Worm (Caenorhabditis elegans) whole organism, L2 larva: ENCODE results near the gene atz-1.
A peak's percentile ranks its signal among the peaks of the same experiment; 100 is the strongest.

ENCODE experiments used
- C34F6.9 ChIP-seq: fragments of 150-350 bp; optimal IDR thresholded peaks from 2 replicates; lab custom pipeline; 2014; ENCODE audit warnings: missing biosample characterization, missing genetic modification characterization
- F13H6.1 ChIP-seq: sonication (generic microtip); optimal IDR thresholded peaks from 2 replicates; lab custom pipeline; 2016; ENCODE audit warnings: missing genetic modification characterization, missing compliant biosample characterization
- Y55F3AM.14 ChIP-seq: fragments of 200-800 bp; sonication (Bioruptor generic); optimal IDR thresholded peaks from 2 replicates; lab custom pipeline; 2018; ENCODE audit warnings: mild to moderate bottlenecking, missing genetic modification characterization, missing compliant biosample characterization
- ZK546.5 ChIP-seq: sonication (generic microtip); optimal IDR thresholded peaks from 2 replicates; lab custom pipeline; 2017; ENCODE audit warnings: missing biosample characterization, missing genetic modification characterization
- alr-1 ChIP-seq: fragments of 150-350 bp; optimal IDR thresholded peaks from 2 replicates; lab custom pipeline; 2014; ENCODE audit warnings: missing biosample characterization, missing genetic modification characterization
- aly-2 ChIP-seq: fragments of 150-350 bp; optimal IDR thresholded peaks from 2 replicates; lab custom pipeline; 2014; ENCODE audit warnings: missing biosample characterization, missing genetic modification characterization
- ama-1 ChIP-seq: fragments of 150-350 bp; optimal IDR thresholded peaks from 2 replicates; lab custom pipeline; 2018; ENCODE audit warnings: inconsistent platforms
- blmp-1 ChIP-seq: sonication (generic microtip); optimal IDR thresholded peaks from 2 replicates; lab custom pipeline; 2017; ENCODE audit warnings: missing genetic modification characterization, mild to moderate bottlenecking, missing compliant biosample characterization, antibody characterized with exemption, moderate library complexity; ENCODE audit not compliant: insufficient read depth
- ceh-16 ChIP-seq: fragments of 150-350 bp; optimal IDR thresholded peaks from 2 replicates; lab custom pipeline; 2014; ENCODE audit warnings: missing biosample characterization, missing genetic modification characterization
- ceh-82 ChIP-seq: fragments of 150-350 bp; optimal IDR thresholded peaks from 2 replicates; lab custom pipeline; 2014; ENCODE audit warnings: missing biosample characterization, missing genetic modification characterization
- crh-2 ChIP-seq: sonication (generic microtip); optimal IDR thresholded peaks from 2 replicates; lab custom pipeline; 2017; ENCODE audit warnings: missing biosample characterization, missing genetic modification characterization
- dmd-4 ChIP-seq: sonication (generic microtip); optimal IDR thresholded peaks from 2 replicates; lab custom pipeline; 2017; ENCODE audit warnings: missing biosample characterization, missing genetic modification characterization
- egl-27 ChIP-seq: sonication (generic microtip); optimal IDR thresholded peaks from 3 replicates; lab custom pipeline; 2017; ENCODE audit warnings: missing biosample characterization, missing genetic modification reagents, missing genetic modification characterization
- elt-1 ChIP-seq: fragments of 150-350 bp; optimal IDR thresholded peaks from 2 replicates; lab custom pipeline; 2014; ENCODE audit warnings: missing biosample characterization, missing genetic modification characterization
- fos-1 ChIP-seq: fragments of 150-350 bp; optimal IDR thresholded peaks from 2 replicates; lab custom pipeline; 2014; ENCODE audit warnings: missing biosample characterization, missing genetic modification characterization
- gmeb-1 ChIP-seq: fragments of 150-350 bp; optimal IDR thresholded peaks from 2 replicates; lab custom pipeline; 2014; ENCODE audit warnings: missing biosample characterization, missing genetic modification characterization
- lin-11 ChIP-seq: fragments of 150-350 bp; sonication (generic microtip); optimal IDR thresholded peaks from 2 replicates; lab custom pipeline; 2014; ENCODE audit warnings: missing biosample characterization, missing genetic modification characterization, inconsistent platforms, mixed read lengths
- lin-13 ChIP-seq: fragments of 150-350 bp; optimal IDR thresholded peaks from 2 replicates; lab custom pipeline; 2014; ENCODE audit warnings: missing biosample characterization, missing genetic modification reagents, missing genetic modification characterization
- lsy-2 ChIP-seq, 2 experiments: fragments of 150-350 bp in 1 of 2; sonication (generic microtip) in 1 of 2; optimal IDR thresholded peaks; 2 replicates each; lab custom pipeline; 2014 to 2017; ENCODE audit warnings: missing biosample characterization in 2 of 2, missing genetic modification characterization in 2 of 2
- mab-5 ChIP-seq: fragments of 150-350 bp; optimal IDR thresholded peaks from 2 replicates; lab custom pipeline; 2014; ENCODE audit warnings: missing biosample characterization, missing genetic modification characterization
- mbf-1 ChIP-seq: sonication (generic microtip); optimal IDR thresholded peaks from 2 replicates; lab custom pipeline; 2017; ENCODE audit warnings: missing biosample characterization, missing genetic modification characterization
- mdl-1 ChIP-seq, 2 experiments: fragments of 150-350 bp in 1 of 2; sonication (generic microtip) in 1 of 2; optimal IDR thresholded peaks; 2 replicates each; lab custom pipeline; 2017; ENCODE audit warnings: missing biosample characterization in 2 of 2, missing genetic modification characterization in 2 of 2
- nhr-11 ChIP-seq: fragments of 150-350 bp; optimal IDR thresholded peaks from 2 replicates; lab custom pipeline; 2014; ENCODE audit warnings: missing biosample characterization, missing genetic modification characterization
- nhr-12 ChIP-seq: fragments of 150-350 bp; optimal IDR thresholded peaks from 2 replicates; lab custom pipeline; 2014; ENCODE audit warnings: missing biosample characterization, missing genetic modification characterization
- nhr-129 ChIP-seq: fragments of 150-350 bp; optimal IDR thresholded peaks from 2 replicates; lab custom pipeline; 2014; ENCODE audit warnings: missing biosample characterization, missing genetic modification characterization
- nhr-23 ChIP-seq: fragments of 150-350 bp; optimal IDR thresholded peaks from 2 replicates; lab custom pipeline; 2014; ENCODE audit warnings: missing biosample characterization, missing genetic modification reagents, missing genetic modification characterization
- nhr-25 ChIP-seq: fragments of 150-350 bp; sonication (generic microtip); optimal IDR thresholded peaks from 3 replicates; lab custom pipeline; 2014; ENCODE audit warnings: missing biosample characterization, missing genetic modification characterization
- nhr-6 ChIP-seq: fragments of 150-350 bp; optimal IDR thresholded peaks from 2 replicates; lab custom pipeline; 2014; ENCODE audit warnings: missing biosample characterization, missing genetic modification characterization
- nhr-77 ChIP-seq: fragments of 150-350 bp; optimal IDR thresholded peaks from 2 replicates; lab custom pipeline; 2014; ENCODE audit warnings: missing biosample characterization, missing genetic modification characterization
- sem-4 ChIP-seq: fragments of 150-350 bp; optimal IDR thresholded peaks from 2 replicates; lab custom pipeline; 2014; ENCODE audit warnings: missing biosample characterization, missing genetic modification reagents, missing genetic modification characterization
- skn-1 ChIP-seq: sonication (generic microtip); optimal IDR thresholded peaks from 2 replicates; lab custom pipeline; 2017; ENCODE audit warnings: missing biosample characterization, missing genetic modification characterization
- sma-3 ChIP-seq: sonication (generic microtip); optimal IDR thresholded peaks from 2 replicates; lab custom pipeline; 2016; ENCODE audit warnings: missing genetic modification reagents, missing genetic modification characterization, missing compliant biosample characterization
- sma-9 ChIP-seq, 2 experiments: fragments of 150-350 bp in 1 of 2; sonication (generic microtip) in 1 of 2; optimal IDR thresholded peaks; 2 replicates each; lab custom pipeline; 2014 to 2016; ENCODE audit warnings: missing genetic modification characterization in 2 of 2, mild to moderate bottlenecking in 1 of 2, missing biosample characterization in 1 of 2, missing compliant biosample characterization in 1 of 2, missing genetic modification reagents in 1 of 2, moderate library complexity in 1 of 2
- snpc-4 ChIP-seq: fragments of 150-350 bp; optimal IDR thresholded peaks from 2 replicates; lab custom pipeline; 2014; ENCODE audit warnings: missing biosample characterization, missing genetic modification characterization
- unc-39 ChIP-seq: fragments of 150-350 bp; optimal IDR thresholded peaks from 2 replicates; lab custom pipeline; 2014; ENCODE audit warnings: missing biosample characterization, missing genetic modification characterization
- unc-55 ChIP-seq: fragments of 150-350 bp; sonication (generic microtip); optimal IDR thresholded peaks from 3 replicates; lab custom pipeline; 2014; ENCODE audit warnings: missing biosample characterization, missing genetic modification reagents, missing genetic modification characterization
- zag-1 ChIP-seq: fragments of 150-350 bp; optimal IDR thresholded peaks from 2 replicates; lab custom pipeline; 2014; ENCODE audit warnings: missing biosample characterization, missing genetic modification characterization
- ztf-1 ChIP-seq: fragments of 200-800 bp; sonication (Bioruptor generic); conservative IDR thresholded peaks from 2 replicates; pipeline ENCODE4 v1.3.6; 2022; ENCODE audit warnings: missing genetic modification characterization, missing compliant biosample characterization
- ztf-4 ChIP-seq: fragments of 150-350 bp; optimal IDR thresholded peaks from 2 replicates; lab custom pipeline; 2014; ENCODE audit warnings: missing biosample characterization, missing genetic modification characterization

Gene atz-1

DNA sequence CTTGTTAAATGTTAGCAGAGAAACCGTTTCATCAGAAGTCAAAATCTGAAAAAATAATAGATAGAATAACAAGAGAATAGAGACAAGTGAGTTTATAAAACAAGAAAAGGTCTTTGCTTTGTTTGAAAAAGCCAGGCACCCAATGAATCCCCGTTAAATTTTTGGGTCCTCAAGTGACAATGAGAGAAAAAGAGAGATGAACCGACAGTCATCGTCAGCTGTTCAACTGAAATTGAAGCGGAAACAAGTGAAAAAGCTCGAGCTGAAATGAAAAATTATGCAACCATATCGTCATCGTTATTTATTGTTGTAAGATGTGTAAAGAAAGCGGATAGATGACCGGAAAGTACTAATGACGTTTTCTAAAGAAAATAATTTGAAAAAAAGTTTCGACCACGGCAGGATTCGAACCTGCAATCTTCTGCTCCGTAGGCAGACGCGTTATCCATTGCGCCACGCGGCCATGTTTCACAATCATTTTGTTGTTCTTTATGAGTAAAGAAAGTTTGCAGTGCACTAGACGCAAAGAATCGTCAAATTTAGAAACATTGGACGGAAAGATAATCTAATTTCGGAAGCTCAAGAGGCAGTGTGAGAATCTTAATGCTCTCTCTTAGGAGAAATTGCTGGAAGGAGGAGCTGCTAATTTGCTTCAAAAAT is 41.7 kb upstream of the atz-1 start, which contains the start of gene F08G5.3:
Gene F08G5.3 (minus strand): TSS at position 51 of the 660 bp plus-strand sequence.
- no peak for TF ChIP-seq snpc-4 (tag; lab: Kevin White, UChicago)
- peak; percentile 35 for TF ChIP-seq C34F6.9 (tag; lab: Kevin White, UChicago)
- TF ChIP-seq nhr-25 (tag; lab: Kevin White, UChicago) = no peak
- no peak for TF ChIP-seq unc-39
- TF ChIP-seq dmd-4 (tag; lab: Kevin White, UChicago) = no peak
- TF ChIP-seq ceh-16 = no peak
- TF ChIP-seq ztf-4 (tag; lab: Kevin White, UChicago) = no peak
- no peak for TF ChIP-seq alr-1 (tag; lab: Kevin White, UChicago)
- TF ChIP-seq mbf-1 = no peak
- TF ChIP-seq nhr-12 (tag; lab: Kevin White, UChicago) = no peak
- peak; percentile 8 for TF ChIP-seq sma-3 (GFP tag; lab: Kevin White, UChicago)
- no peak for TF ChIP-seq ztf-1 (GFP tag; lab: Robert Waterston, UW)
- no peak for TF ChIP-seq mdl-1 (tag; optimal IDR thresholded peaks at IDR 0.05; lab: Kevin White, UChicago)
- no peak for TF ChIP-seq skn-1
- TF ChIP-seq gmeb-1 = peak; percentile 36
- peak; percentile 35 for TF ChIP-seq Y55F3AM.14 (GFP tag; lab: Kevin White, UChicago)
- no peak for TF ChIP-seq nhr-77 (tag; lab: Kevin White, UChicago)
- TF ChIP-seq nhr-23 (tag; lab: Kevin White, UChicago) = no peak
- peak; percentile 19 for TF ChIP-seq lin-11 (tag; lab: Kevin White, UChicago)
- TF ChIP-seq F13H6.1 (tag; lab: Kevin White, UChicago) = peak; percentile 42
- TF ChIP-seq unc-55 (GFP tag; lab: Kevin White, UChicago) = peak; percentile 51
- no peak for TF ChIP-seq nhr-11 (tag; lab: Kevin White, UChicago)
- peak; percentile 13 to 58 for TF ChIP-seq lsy-2 (tag; optimal IDR thresholded peaks at IDR 0.05; lab: Kevin White, UChicago)
- TF ChIP-seq blmp-1 (tag; lab: Kevin White, UChicago) = no peak
- no peak for TF ChIP-seq mab-5
- no peak for TF ChIP-seq sem-4 (tag; lab: Kevin White, UChicago)
- peak; percentile 91 for TF ChIP-seq nhr-129 (tag; lab: Kevin White, UChicago)
- TF ChIP-seq ama-1 (lab: Kevin White, UChicago) = no peak
- peak; percentile 55 for TF ChIP-seq fos-1 (tag; lab: Kevin White, UChicago)
- TF ChIP-seq nhr-6 (tag; lab: Kevin White, UChicago) = no peak
- TF ChIP-seq zag-1 (tag; lab: Kevin White, UChicago) = no peak
- no peak for TF ChIP-seq elt-1
- no peak for TF ChIP-seq aly-2 (tag; lab: Kevin White, UChicago)
- TF ChIP-seq ceh-82 (tag; lab: Kevin White, UChicago) = no peak
- no peak for TF ChIP-seq ZK546.5 (tag; lab: Kevin White, UChicago)
- peak; percentile 16 for TF ChIP-seq egl-27 (tag; lab: Kevin White, UChicago)
- no peak for TF ChIP-seq crh-2 (tag; lab: Kevin White, UChicago)
- TF ChIP-seq lin-13 = peak; percentile 37
- peak; percentile 48 for TF ChIP-seq sma-9 (GFP tag; optimal IDR thresholded peaks at IDR 0.05; lab: Kevin White, UChicago)
- TF ChIP-seq sma-9 (tag; optimal IDR thresholded peaks at IDR 0.05; lab: Kevin White, UChicago) = no peak

ce11 chrIV:12416629-12417404 is 40.9 kb upstream of the atz-1 start:
- TF ChIP-seq egl-27 (tag; lab: Kevin White, UChicago) (no peak), lsy-2 (tag; optimal IDR thresholded peaks at IDR 0.05; lab: Kevin White, UChicago) (peak in 1 of 2 experiments; percentile 26), sma-3 (GFP tag; lab: Kevin White, UChicago) (peak; percentile 13), dmd-4 (tag; lab: Kevin White, UChicago) (no peak), ama-1 (lab: Kevin White, UChicago) (no peak), C34F6.9 (tag; lab: Kevin White, UChicago) (peak; percentile 4), nhr-129 (tag; lab: Kevin White, UChicago) (peak; percentile 58), lin-11 (tag; lab: Kevin White, UChicago) (peak; percentile 11), sma-9 (GFP tag; optimal IDR thresholded peaks at IDR 0.05; lab: Kevin White, UChicago) (peak; percentile 21), sma-9 (tag; optimal IDR thresholded peaks at IDR 0.05; lab: Kevin White, UChicago) (no peak)
